Fruit fly (Drosophila melanogaster) whole organism, embryonic: Measurements from ENCODE around the gene CG4461.

Experiments used
- Antp ChIP-seq: fragments of 200-800 bp; sonication (Bioruptor generic); optimal IDR thresholded peaks from 3 replicates; lab custom pipeline; 2016; ENCODE audit warnings: missing biosample characterization, missing genetic modification characterization
- CG10147 ChIP-seq: fragments of 200-800 bp; sonication (Bioruptor generic); optimal IDR thresholded peaks from 2 replicates; lab custom pipeline; 2019; ENCODE audit warnings: missing biosample characterization, mild to moderate bottlenecking, missing genetic modification characterization, moderate library complexity
- CG10274 ChIP-seq: fragments of 200-800 bp; sonication (Bioruptor generic); optimal IDR thresholded peaks from 3 replicates; lab custom pipeline; 2017; ENCODE audit warnings: missing biosample characterization, mild to moderate bottlenecking, missing genetic modification characterization
- CG10431 ChIP-seq: fragments of 200-800 bp; sonication (Bioruptor generic); optimal IDR thresholded peaks from 3 replicates; lab custom pipeline; 2018; ENCODE audit warnings: missing biosample characterization, mild to moderate bottlenecking, missing genetic modification characterization
- CG10654 ChIP-seq: fragments of 200-800 bp; sonication (Bioruptor generic); optimal IDR thresholded peaks from 2 replicates; lab custom pipeline; 2016; ENCODE audit warnings: missing biosample characterization, missing genetic modification characterization
- CG11504 ChIP-seq: fragments of 200-800 bp; sonication (Bioruptor generic); optimal IDR thresholded peaks from 3 replicates; lab custom pipeline; 2019; ENCODE audit warnings: missing biosample characterization, mild to moderate bottlenecking, missing genetic modification characterization, moderate library complexity
- CG12155 ChIP-seq: fragments of 200-800 bp; sonication (Bioruptor generic); optimal IDR thresholded peaks from 3 replicates; lab custom pipeline; 2016; ENCODE audit warnings: missing biosample characterization, missing genetic modification characterization
- CG12659 ChIP-seq: fragments of 200-800 bp; sonication (Bioruptor generic); optimal IDR thresholded peaks from 3 replicates; lab custom pipeline; 2017; ENCODE audit warnings: mild to moderate bottlenecking, missing biosample characterization, missing genetic modification reagents, missing genetic modification characterization
- CG13424 ChIP-seq: fragments of 200-800 bp; sonication (Bioruptor generic); optimal IDR thresholded peaks from 2 replicates; lab custom pipeline; 2019; ENCODE audit warnings: missing biosample characterization, mild to moderate bottlenecking, missing genetic modification characterization, moderate library complexity
- CG14965 ChIP-seq: fragments of 200-800 bp; sonication (Bioruptor generic); optimal IDR thresholded peaks from 2 replicates; lab custom pipeline; 2016; ENCODE audit warnings: missing biosample characterization, missing genetic modification characterization, borderline replicate concordance
- CG16813 ChIP-seq: fragments of 200-800 bp; sonication (Bioruptor generic); IDR thresholded peaks from 3 replicates; pipeline ENCODE4 v1.3.6; 2022; ENCODE audit warnings: missing biosample characterization, missing genetic modification characterization; ENCODE audit not compliant: partially characterized antibody
- CG17328 ChIP-seq: fragments of 200-800 bp; sonication (Bioruptor generic); IDR thresholded peaks from 2 replicates; pipeline ENCODE4 v1.3.6; 2022; ENCODE audit warnings: missing biosample characterization, missing genetic modification characterization
- CG1792 ChIP-seq: fragments of 200-800 bp; sonication (Bioruptor generic); optimal IDR thresholded peaks from 2 replicates; lab custom pipeline; 2016; ENCODE audit warnings: missing biosample characterization, missing genetic modification characterization
- CG18476 ChIP-seq: fragments of 200-800 bp; sonication (Bioruptor generic); optimal IDR thresholded peaks from 2 replicates; lab custom pipeline; 2016; ENCODE audit warnings: missing biosample characterization, mild to moderate bottlenecking, missing genetic modification characterization
- CG18619 ChIP-seq: fragments of 200-800 bp; sonication (Bioruptor generic); optimal IDR thresholded peaks from 3 replicates; lab custom pipeline; 2017; ENCODE audit warnings: missing biosample characterization, mild to moderate bottlenecking, missing genetic modification characterization
- CG30020 ChIP-seq: fragments of 200-800 bp; optimal IDR thresholded peaks from 2 replicates; lab custom pipeline; 2019; ENCODE audit warnings: missing biosample characterization, mild to moderate bottlenecking, missing genetic modification characterization, moderate library complexity
- CG32532 ChIP-seq: fragments of 200-800 bp; sonication (Bioruptor generic); IDR thresholded peaks from 2 replicates; pipeline ENCODE4 v1.3.6; 2022; ENCODE audit warnings: missing biosample characterization, missing genetic modification characterization
- CG43689 ChIP-seq: fragments of 200-800 bp; sonication (Bioruptor generic); IDR thresholded peaks from 2 replicates; pipeline ENCODE4 v1.3.6; 2022; ENCODE audit warnings: missing biosample characterization, missing genetic modification characterization
- CG6791 ChIP-seq: fragments of 200-800 bp; sonication (Bioruptor generic); IDR thresholded peaks from 3 replicates; pipeline ENCODE4 v1.3.6; 2022; ENCODE audit warnings: missing biosample characterization, missing genetic modification characterization; ENCODE audit not compliant: partially characterized antibody
- CG7745 ChIP-seq: fragments of 200-800 bp; sonication (Bioruptor generic); optimal IDR thresholded peaks from 2 replicates; lab custom pipeline; 2018; ENCODE audit warnings: missing biosample characterization, mild to moderate bottlenecking, missing genetic modification characterization, moderate library complexity
- CG8359 ChIP-seq: fragments of 200-800 bp; sonication (Bioruptor generic); optimal IDR thresholded peaks from 2 replicates; lab custom pipeline; 2017; ENCODE audit warnings: missing biosample characterization, mild to moderate bottlenecking, missing genetic modification characterization, borderline replicate concordance
- Dll ChIP-seq: fragments of 200-800 bp; sonication (Bioruptor generic); IDR thresholded peaks from 4 replicates; pipeline ENCODE4 v1.3.6; 2022; ENCODE audit warnings: missing biosample characterization, missing genetic modification characterization; ENCODE audit not compliant: partially characterized antibody
- Eip74EF ChIP-seq, 2 experiments: fragments of 200-800 bp in 1 of 2; fragments of >200 bp in 1 of 2; sonication (Bioruptor generic) in 1 of 2; optimal IDR thresholded peaks; 2 replicates each; lab custom pipeline; 2017 to 2019; ENCODE audit warnings: missing biosample characterization in 2 of 2, missing genetic modification characterization in 2 of 2, mild to moderate bottlenecking in 1 of 2, moderate library complexity in 1 of 2
- Elba2 ChIP-seq: fragments of 200-800 bp; sonication (Bioruptor generic); optimal IDR thresholded peaks from 3 replicates; lab custom pipeline; 2016; ENCODE audit warnings: missing biosample characterization, missing genetic modification characterization
- Fer3 ChIP-seq: fragments of 200-800 bp; sonication (Bioruptor generic); optimal IDR thresholded peaks from 2 replicates; lab custom pipeline; 2018; ENCODE audit warnings: missing biosample characterization, mild to moderate bottlenecking, missing genetic modification characterization, moderate library complexity
- Hr78 ChIP-seq, 2 experiments: fragments of 200-800 bp in 1 of 2; fragments of >200 bp in 1 of 2; sonication (Bioruptor generic) in 1 of 2; optimal IDR thresholded peaks; 2 replicates each; lab custom pipeline; 2017 to 2019; ENCODE audit warnings: missing biosample characterization in 2 of 2, missing genetic modification characterization in 2 of 2, mild to moderate bottlenecking in 1 of 2, moderate library complexity in 1 of 2
- Lhr ChIP-seq: fragments of 200-800 bp; sonication (Bioruptor generic); optimal IDR thresholded peaks from 3 replicates; lab custom pipeline; 2017; ENCODE audit warnings: mild to moderate bottlenecking, missing biosample characterization, missing genetic modification reagents, missing genetic modification characterization
- Lpt ChIP-seq: fragments of >200 bp; optimal IDR thresholded peaks from 2 replicates; lab custom pipeline; 2018; ENCODE audit warnings: missing biosample characterization, missing genetic modification characterization
- NC2α ChIP-seq: fragments of 200-800 bp; sonication (Bioruptor generic); optimal IDR thresholded peaks from 2 replicates; lab custom pipeline; 2016; ENCODE audit warnings: missing biosample characterization, missing genetic modification characterization
- Pdp1 ChIP-seq, 2 experiments: fragments of 200-800 bp; sonication (Bioruptor generic); optimal IDR thresholded peaks; 3 replicates each; lab custom pipeline; 2016; ENCODE audit warnings: missing biosample characterization in 2 of 2, missing genetic modification characterization in 2 of 2, mild to moderate bottlenecking in 1 of 2, moderate library complexity in 1 of 2
- Ssrp ChIP-seq: fragments of 200-800 bp; sonication (Bioruptor generic); optimal IDR thresholded peaks from 2 replicates; lab custom pipeline; 2018; ENCODE audit warnings: missing biosample characterization, mild to moderate bottlenecking, missing genetic modification characterization, moderate library complexity
- Trl ChIP-seq, 3 experiments: fragments of >200 bp in 2 of 3; fragments of 200-800 bp in 1 of 3; sonication (Bioruptor generic) in 1 of 3; optimal IDR thresholded peaks; 2 replicates in 1 of 3; 3 replicates in 2 of 3; lab custom pipeline; 2016 to 2017; ENCODE audit warnings: missing biosample characterization in 1 of 3, missing genetic modification characterization in 1 of 3
- abd-A ChIP-seq: fragments of 200-800 bp; sonication (Bioruptor generic); optimal IDR thresholded peaks from 3 replicates; lab custom pipeline; 2019; ENCODE audit warnings: missing biosample characterization, mild to moderate bottlenecking, missing genetic modification characterization, moderate library complexity
- bbx ChIP-seq: fragments of 200-800 bp; sonication (Bioruptor generic); IDR thresholded peaks from 2 replicates; pipeline ENCODE4 v1.3.6; 2022; ENCODE audit warnings: missing biosample characterization, missing genetic modification characterization; ENCODE audit not compliant: partially characterized antibody
- cato ChIP-seq: fragments of 200-800 bp; sonication (Bioruptor generic); optimal IDR thresholded peaks from 2 replicates; lab custom pipeline; 2016; ENCODE audit warnings: missing biosample characterization, missing genetic modification characterization, borderline replicate concordance
- caup ChIP-seq: fragments of 200-800 bp; sonication (Bioruptor generic); optimal IDR thresholded peaks from 3 replicates; lab custom pipeline; 2017; ENCODE audit warnings: missing biosample characterization, mild to moderate bottlenecking, missing genetic modification characterization, moderate library complexity; ENCODE audit not compliant: severe bottlenecking
- croc ChIP-seq: fragments of 200-800 bp; sonication (Bioruptor generic); conservative IDR thresholded peaks from 3 replicates; pipeline ENCODE4 v1.3.6; 2022; ENCODE audit warnings: missing biosample characterization, missing genetic modification characterization
- cwo ChIP-seq: fragments of 200-800 bp; sonication (Bioruptor generic); optimal IDR thresholded peaks from 3 replicates; lab custom pipeline; 2017; ENCODE audit warnings: missing biosample characterization, missing genetic modification characterization, mild to moderate bottlenecking, moderate library complexity, missing genetic modification reagents
- gsb-n ChIP-seq: fragments of 200-800 bp; sonication (Bioruptor generic); optimal IDR thresholded peaks from 3 replicates; lab custom pipeline; 2018; ENCODE audit warnings: missing biosample characterization, mild to moderate bottlenecking, missing genetic modification characterization
- h ChIP-seq: fragments of >200 bp; optimal IDR thresholded peaks from 2 replicates; lab custom pipeline; 2017
- ind ChIP-seq: fragments of 200-800 bp; sonication (Bioruptor generic); optimal IDR thresholded peaks from 3 replicates; lab custom pipeline; 2016; ENCODE audit warnings: missing biosample characterization, missing genetic modification characterization
- lilli ChIP-seq: fragments of 200-800 bp; sonication (Bioruptor generic); optimal IDR thresholded peaks from 3 replicates; lab custom pipeline; 2016; ENCODE audit warnings: missing biosample characterization, missing genetic modification characterization
- prd ChIP-seq, 3 experiments: fragments of >200 bp in 2 of 3; fragments of 200-800 bp in 1 of 3; sonication (Bioruptor generic) in 1 of 3; optimal IDR thresholded peaks in 2 of 3; IDR thresholded peaks in 1 of 3; 2 replicates in 2 of 3; 3 replicates in 1 of 3; pipeline versions ENCODE4 v1.3.6 to Lab custom; 2017 to 2022; ENCODE audit warnings: missing biosample characterization in 1 of 3, missing genetic modification characterization in 1 of 3
- rib ChIP-seq: fragments of 200-800 bp; sonication (Bioruptor generic); IDR thresholded peaks from 2 replicates; pipeline ENCODE4 v1.3.6; 2022; ENCODE audit warnings: missing biosample characterization, missing genetic modification characterization
- sr ChIP-seq: fragments of 200-800 bp; sonication (Bioruptor generic); IDR thresholded peaks from 3 replicates; pipeline ENCODE4 v1.3.6; 2022; ENCODE audit warnings: missing biosample characterization, missing genetic modification characterization
- ssp ChIP-seq: fragments of 200-800 bp; sonication (Bioruptor generic); IDR thresholded peaks from 2 replicates; pipeline ENCODE4 v1.3.6; 2022; ENCODE audit warnings: missing biosample characterization, missing genetic modification characterization
- trem ChIP-seq: fragments of 200-800 bp; optimal IDR thresholded peaks from 3 replicates; lab custom pipeline; 2019; ENCODE audit warnings: missing biosample characterization, mild to moderate bottlenecking, missing genetic modification characterization, moderate library complexity
- tx ChIP-seq: fragments of 200-800 bp; sonication (Bioruptor generic); optimal IDR thresholded peaks from 2 replicates; lab custom pipeline; 2016; ENCODE audit warnings: missing biosample characterization, missing genetic modification characterization

The CG4461 gene

dm6 chr3L:9335711-9336110 lies 39.5 kb upstream of the CG4461 start (continued):
- no peak for TF ChIP-seq Dll
- peak; percentile 1 for TF ChIP-seq cwo (GFP tag; lab: Kevin White, UChicago)
- no peak for TF ChIP-seq Pdp1 (GFP tag; optimal IDR thresholded peaks at IDR 0.05; lab: Kevin White, UChicago)
- no peak for TF ChIP-seq CG6791
- TF ChIP-seq CG10147 (GFP tag; lab: Kevin White, UChicago) = no peak
- TF ChIP-seq CG8359 (GFP tag; lab: Kevin White, UChicago) = no peak
- TF ChIP-seq CG12659 (GFP tag; lab: Kevin White, UChicago) = no peak
- no peak; the same call in 1 of the 2 replicates for TF ChIP-seq rib
- no peak for TF ChIP-seq prd (optimal IDR thresholded peaks at IDR 0.05; lab: Kevin White, UChicago)
- no peak for TF ChIP-seq prd (GFP tag; IDR thresholded peaks at IDR 0.05; lab: Robert Waterston, UW)
- no peak for TF ChIP-seq CG14965 (GFP tag; lab: Kevin White, UChicago)
- peak; percentile 62; the same call in 2 of the 3 replicates for TF ChIP-seq sr
- TF ChIP-seq CG18619 = no peak
- TF ChIP-seq cato (GFP tag; lab: Kevin White, UChicago) = no peak
- TF ChIP-seq Fer3 (tag; lab: Kevin White, UChicago) = no peak
- TF ChIP-seq CG43689 (GFP tag; lab: Robert Waterston, UW) = no peak
- no peak for TF ChIP-seq CG7745 (tag; lab: Kevin White, UChicago)
- no peak for TF ChIP-seq lilli
- no peak for TF ChIP-seq Antp
- TF ChIP-seq ind (GFP tag; lab: Kevin White, UChicago) = no peak
- no peak for TF ChIP-seq croc (GFP tag; lab: Robert Waterston, UW)
- TF ChIP-seq Ssrp (tag; lab: Kevin White, UChicago) = no peak
- peak; percentile 43 for TF ChIP-seq abd-A (tag; lab: Kevin White, UChicago)
- TF ChIP-seq gsb-n (tag; lab: Kevin White, UChicago) = no peak
- no peak for TF ChIP-seq CG30020 (tag; lab: Kevin White, UChicago)
- no peak for TF ChIP-seq trem (tag; lab: Kevin White, UChicago)
- no peak for TF ChIP-seq CG10654 (GFP tag; lab: Kevin White, UChicago)
- no peak for TF ChIP-seq NC2α
- no peak for TF ChIP-seq h (lab: Kevin White, UChicago)
- TF ChIP-seq CG32532 (GFP tag; lab: Robert Waterston, UW) = no peak
- TF ChIP-seq Lpt (GFP tag; lab: Kevin White, UChicago) = no peak
- no peak for TF ChIP-seq CG12155 (GFP tag; lab: Kevin White, UChicago)
- no peak for TF ChIP-seq Elba2 (GFP tag; lab: Kevin White, UChicago)
- no peak for TF ChIP-seq Lhr (GFP tag; lab: Kevin White, UChicago)
- no peak for TF ChIP-seq CG13424 (tag; lab: Kevin White, UChicago)
- TF ChIP-seq Eip74EF (GFP tag; optimal IDR thresholded peaks at IDR 0.05; lab: Kevin White, UChicago) = peak in 1 of 2 experiments; percentile 50
- TF ChIP-seq tx (GFP tag; lab: Kevin White, UChicago) = no peak
- TF ChIP-seq CG10431 (GFP tag; lab: Kevin White, UChicago) = no peak
- TF ChIP-seq ssp (GFP tag; lab: Robert Waterston, UW) = no peak
- TF ChIP-seq Trl (optimal IDR thresholded peaks at IDR 0.05; lab: Kevin White, UChicago) = peak; percentile 34 to 43
- no peak for TF ChIP-seq Trl (GFP tag; optimal IDR thresholded peaks at IDR 0.05; lab: Kevin White, UChicago)
- TF ChIP-seq bbx (GFP tag; lab: Robert Waterston, UW) = 0 out of 2 replicates have a peak, but pooled peaks have one; percentile 32
- no peak for TF ChIP-seq CG16813 (GFP tag; lab: Robert Waterston, UW)
- peak in 1 of 2 experiments; percentile 39 for TF ChIP-seq Hr78 (GFP tag; optimal IDR thresholded peaks at IDR 0.05; lab: Kevin White, UChicago)
- TF ChIP-seq CG10274 = no peak
- TF ChIP-seq CG11504 = no peak
- no peak for TF ChIP-seq CG1792 (GFP tag; lab: Kevin White, UChicago)
- no peak for TF ChIP-seq CG18476
- TF ChIP-seq caup (GFP tag; lab: Kevin White, UChicago) = peak; percentile 10
- TF ChIP-seq CG17328 (GFP tag; lab: Robert Waterston, UW) = no peak
